Worm (Caenorhabditis elegans): Measurements from ENCODE around the gene F40G12.9.

Gene F40G12.9

ce11 chrV:14317204-14317603 is 34.7 kb downstream of the F40G12.9 start:
- TF ChIP-seq ztf-11 (tag; optimal IDR thresholded peaks at IDR 0.05) = no peak
- TF ChIP-seq M03D4.4 (tag; optimal IDR thresholded peaks at IDR 0.05) = no peak
- TF ChIP-seq flh-1 (GFP tag; optimal IDR thresholded peaks at IDR 0.05) = no peak
- TF ChIP-seq nhr-12 (tag; optimal IDR thresholded peaks at IDR 0.05) = no peak
- TF ChIP-seq drap-1 (GFP tag; optimal IDR thresholded peaks at IDR 0.05) = no peak
- no peak for TF ChIP-seq elt-3 (tag; optimal IDR thresholded peaks at IDR 0.05)
- no peak for TF ChIP-seq mep-1 (tag; optimal IDR thresholded peaks at IDR 0.05)
- TF ChIP-seq mls-2 (tag; optimal IDR thresholded peaks at IDR 0.05) = no peak
- no peak for TF ChIP-seq lsy-2 (tag; optimal IDR thresholded peaks at IDR 0.05)
- no peak for TF ChIP-seq nhr-237 (tag; optimal IDR thresholded peaks at IDR 0.05)

- TF ChIP-seq sem-2 (GFP tag; optimal IDR thresholded peaks at IDR 0.05) = no peak
- TF ChIP-seq bed-3 (GFP tag; optimal IDR thresholded peaks at IDR 0.05) = no peak
- TF ChIP-seq ztf-11 (tag; optimal IDR thresholded peaks at IDR 0.05) = no peak
- no peak for TF ChIP-seq zip-8 (tag; optimal IDR thresholded peaks at IDR 0.05)
- TF ChIP-seq M03D4.4 (tag; optimal IDR thresholded peaks at IDR 0.05) = no peak
- no peak for TF ChIP-seq cnd-1 (tag; optimal IDR thresholded peaks at IDR 0.05)
- TF ChIP-seq ham-2 (GFP tag; optimal IDR thresholded peaks at IDR 0.05) = no peak
- TF ChIP-seq unc-120 (tag; optimal IDR thresholded peaks at IDR 0.05; ENCODE audit: poor library complexity, severe bottlenecking) = no peak
- TF ChIP-seq elt-1 (tag; optimal IDR thresholded peaks at IDR 0.05; ENCODE audit: borderline replicate concordance, insufficient read depth) = no peak
- no peak for TF ChIP-seq tbx-8 (GFP tag; optimal IDR thresholded peaks at IDR 0.05)
- TF ChIP-seq mep-1 (tag; optimal IDR thresholded peaks at IDR 0.05) = no peak
- TF ChIP-seq unc-62 (GFP tag; optimal IDR thresholded peaks at IDR 0.05) = no peak
- no peak for TF ChIP-seq ceh-43 (GFP tag; optimal IDR thresholded peaks at IDR 0.05)
- no peak for TF ChIP-seq hlh-1 (tag; optimal IDR thresholded peaks at IDR 0.05)
- no peak for TF ChIP-seq ceh-39 (tag; optimal IDR thresholded peaks at IDR 0.05)
- no peak for TF ChIP-seq pha-4 (tag; optimal IDR thresholded peaks at IDR 0.05)
These were observed 35.2 kb downstream of the F40G12.9 start for ce11 chrV:14317621-14318020.

ce11 chrV:14319101-14319781 is 36.8 kb downstream of the F40G12.9 start, which contains the start of gene F47B8.13:
TSS of gene F47B8.13 (minus strand) at chrV:14319731.
- no peak for TF ChIP-seq ceh-43 (GFP tag; optimal IDR thresholded peaks at IDR 0.05)
- no peak for TF ChIP-seq mls-2 (tag; optimal IDR thresholded peaks at IDR 0.05)
- TF ChIP-seq mep-1 (tag; optimal IDR thresholded peaks at IDR 0.05) = no peak
- no peak for TF ChIP-seq lsy-2 (tag; optimal IDR thresholded peaks at IDR 0.05)
- TF ChIP-seq cnd-1 (tag; optimal IDR thresholded peaks at IDR 0.05) = no peak
- TF ChIP-seq ceh-83 (GFP tag; optimal IDR thresholded peaks at IDR 0.05) = no peak
- no peak for TF ChIP-seq nhr-12 (tag; optimal IDR thresholded peaks at IDR 0.05)
- no peak for TF ChIP-seq unc-39 (tag; optimal IDR thresholded peaks at IDR 0.05)
- TF ChIP-seq lin-13 (tag; optimal IDR thresholded peaks at IDR 0.05) = no peak
- TF ChIP-seq nhr-2 (tag; optimal IDR thresholded peaks at IDR 0.05) = no peak
- TF ChIP-seq ham-2 (GFP tag; optimal IDR thresholded peaks at IDR 0.05) = no peak

ce11 chrV:14320246-14320645 is 37.8 kb downstream of the F40G12.9 start, which contains the start of gene F47B8.14:
TSS of gene F47B8.14 (plus strand) at chrV:14320546.
- TF ChIP-seq sem-2 (GFP tag; optimal IDR thresholded peaks at IDR 0.05) (no peak), nhr-28 (tag; optimal IDR thresholded peaks at IDR 0.05) (no peak), ceh-39 (tag; optimal IDR thresholded peaks at IDR 0.05) (no peak), zip-8 (tag; optimal IDR thresholded peaks at IDR 0.05) (no peak), nhr-237 (tag; optimal IDR thresholded peaks at IDR 0.05) (no peak), mep-1 (tag; optimal IDR thresholded peaks at IDR 0.05) (no peak), nhr-12 (tag; optimal IDR thresholded peaks at IDR 0.05) (no peak), lsy-2 (tag; optimal IDR thresholded peaks at IDR 0.05) (no peak), unc-62 (GFP tag; optimal IDR thresholded peaks at IDR 0.05) (no peak)

ce11 chrV:14320730-14321319 is 38.4 kb downstream of the F40G12.9 start:
- TF ChIP-seq sptf-1 (tag; optimal IDR thresholded peaks at IDR 0.05) (peak; percentile 22), ham-2 (GFP tag; optimal IDR thresholded peaks at IDR 0.05) (no peak), nhr-28 (tag; optimal IDR thresholded peaks at IDR 0.05) (no peak), bed-3 (GFP tag; optimal IDR thresholded peaks at IDR 0.05) (no peak), nhr-76 (tag; optimal IDR thresholded peaks at IDR 0.05) (no peak), cnd-1 (tag; optimal IDR thresholded peaks at IDR 0.05) (no peak), ztf-11 (tag; optimal IDR thresholded peaks at IDR 0.05) (no peak), unc-120 (tag; optimal IDR thresholded peaks at IDR 0.05; ENCODE audit: poor library complexity, severe bottlenecking) (no peak), ceh-39 (tag; optimal IDR thresholded peaks at IDR 0.05) (no peak), flh-1 (GFP tag; optimal IDR thresholded peaks at IDR 0.05) (no peak), ces-1 (GFP tag; optimal IDR thresholded peaks at IDR 0.05) (no peak), drap-1 (GFP tag; optimal IDR thresholded peaks at IDR 0.05) (peak; percentile 31), unc-62 (GFP tag; optimal IDR thresholded peaks at IDR 0.05) (no peak), M03D4.4 (tag; optimal IDR thresholded peaks at IDR 0.05) (no peak), blmp-1 (tag; optimal IDR thresholded peaks at IDR 0.05) (no peak), lin-13 (tag; optimal IDR thresholded peaks at IDR 0.05) (no peak), elt-3 (tag; optimal IDR thresholded peaks at IDR 0.05) (no peak)
